Fruit fly (Drosophila melanogaster): ENCODE results near the gene futsch.

DNA sequence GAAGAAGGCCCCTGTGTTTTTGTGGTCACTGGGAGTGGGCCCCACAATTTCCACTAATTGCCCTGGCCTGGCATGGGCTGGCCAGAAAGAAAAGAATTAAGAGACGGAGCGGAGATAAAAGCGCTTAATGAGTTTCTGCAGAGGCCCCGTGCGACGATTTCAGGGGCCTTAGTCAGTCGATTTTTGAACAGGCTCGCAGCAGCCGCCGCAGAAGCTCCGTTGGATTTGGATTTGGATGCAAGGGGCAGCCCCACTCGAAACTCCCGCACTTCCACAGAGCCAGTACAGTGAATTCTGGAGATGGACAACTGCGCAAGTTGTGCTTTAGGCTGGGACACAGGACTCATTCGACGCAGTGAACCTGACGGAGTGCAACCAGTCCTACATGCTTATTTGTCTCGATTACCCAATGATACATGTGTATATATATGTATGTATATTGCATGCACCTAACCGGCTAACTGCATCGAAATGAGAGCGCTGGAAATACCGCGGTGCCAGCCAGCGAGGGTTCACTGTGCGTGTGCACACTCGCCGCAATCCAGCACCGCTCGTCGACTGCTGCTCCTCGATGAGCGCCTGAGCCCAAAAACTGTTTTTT lies 10.3 kb upstream of the futsch start:
- no peak for TF ChIP-seq Lpt (GFP tag; optimal IDR thresholded peaks at IDR 0.05)
- no peak for TF ChIP-seq BEAF-32 (GFP tag; optimal IDR thresholded peaks at IDR 0.05)
- TF ChIP-seq CG8290 (GFP tag; optimal IDR thresholded peaks at IDR 0.05): peak; percentile 11
- TF ChIP-seq CG8290 (tag; optimal IDR thresholded peaks at IDR 0.05): peak in 1 of 2 experiments; percentile 89
- TF ChIP-seq CG33557 (GFP tag; optimal IDR thresholded peaks at IDR 0.05): no peak

Data from whole organism, embryonic.